Worm (Caenorhabditis elegans): ENCODE data around the gene F52B11.5.

F52B11.5 gene

DNA sequence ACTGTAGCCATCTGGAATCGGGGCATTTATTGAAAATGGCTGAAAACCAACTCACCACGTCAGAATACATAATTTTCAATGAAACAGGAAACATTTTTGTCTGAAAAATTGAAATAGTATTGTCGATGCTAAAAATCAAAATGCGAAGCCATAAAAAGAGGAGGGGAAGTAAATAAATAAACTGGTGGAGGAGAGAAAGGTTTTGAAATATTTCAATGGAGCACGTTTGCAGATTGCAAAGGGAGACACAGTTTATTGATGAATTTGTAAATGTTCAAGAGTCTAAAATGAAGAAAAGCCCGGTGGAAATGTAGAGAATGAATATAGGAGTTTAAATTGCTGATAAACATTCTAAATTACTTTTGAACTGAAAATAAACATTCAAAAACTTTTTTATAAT, at the start of gene F52B11.5:
TSS of gene F52B11.5 (minus strand) at position 178 of the 400 bp plus-strand sequence.
- TF ChIP-seq ref-1 (GFP tag; conservative IDR thresholded peaks at IDR 0.05), result no peak
- no peak for TF ChIP-seq ztf-29 (GFP tag; IDR thresholded peaks at IDR 0.05)
- TF ChIP-seq flt-1 (GFP tag; IDR thresholded peaks at IDR 0.05), result no peak
- TF ChIP-seq ztf-23 (GFP tag; IDR thresholded peaks at IDR 0.05), result no peak
- TF ChIP-seq T22C8.4 (GFP tag; IDR thresholded peaks at IDR 0.05), result no peak
- no peak for TF ChIP-seq klf-2 (GFP tag; conservative IDR thresholded peaks at IDR 0.05)
- no peak for TF ChIP-seq tab-1 (GFP tag; IDR thresholded peaks at IDR 0.05)
- TF ChIP-seq cog-1 (tag; optimal IDR thresholded peaks at IDR 0.05), result no peak
- TF ChIP-seq med-1 (GFP tag; optimal IDR thresholded peaks at IDR 0.05; ENCODE audit: insufficient read depth), result no peak

DNA sequence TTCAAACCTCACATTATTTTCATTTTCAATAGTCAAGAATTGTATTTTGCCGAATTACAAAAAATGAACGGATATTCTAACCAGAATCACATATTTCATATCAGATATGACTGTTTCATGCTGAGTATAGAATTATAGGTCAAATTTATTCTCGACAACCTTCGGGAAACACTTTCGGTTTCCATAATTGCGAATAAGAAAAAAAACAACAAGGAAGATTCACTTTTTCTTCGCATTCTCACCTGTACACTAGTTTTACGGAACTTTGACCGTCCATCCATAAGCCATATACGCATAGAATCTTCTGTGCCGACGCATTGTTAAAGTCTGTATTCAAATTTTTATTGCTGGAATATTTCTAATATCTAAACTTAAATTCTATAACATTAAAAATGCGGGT, 42.6 kb upstream of the F52B11.5 start, which contains the start of gene oac-37:
TSS of gene oac-37 (plus strand) at position 301 of the 400 bp plus-strand sequence.
- TF ChIP-seq tab-1 (GFP tag; IDR thresholded peaks at IDR 0.05) (no peak), ztf-23 (GFP tag; IDR thresholded peaks at IDR 0.05) (no peak), med-1 (GFP tag; optimal IDR thresholded peaks at IDR 0.05; ENCODE audit: insufficient read depth) (no peak), klf-2 (GFP tag; conservative IDR thresholded peaks at IDR 0.05) (no peak), ztf-29 (GFP tag; IDR thresholded peaks at IDR 0.05) (no peak), flt-1 (GFP tag; IDR thresholded peaks at IDR 0.05) (no peak)

DNA sequence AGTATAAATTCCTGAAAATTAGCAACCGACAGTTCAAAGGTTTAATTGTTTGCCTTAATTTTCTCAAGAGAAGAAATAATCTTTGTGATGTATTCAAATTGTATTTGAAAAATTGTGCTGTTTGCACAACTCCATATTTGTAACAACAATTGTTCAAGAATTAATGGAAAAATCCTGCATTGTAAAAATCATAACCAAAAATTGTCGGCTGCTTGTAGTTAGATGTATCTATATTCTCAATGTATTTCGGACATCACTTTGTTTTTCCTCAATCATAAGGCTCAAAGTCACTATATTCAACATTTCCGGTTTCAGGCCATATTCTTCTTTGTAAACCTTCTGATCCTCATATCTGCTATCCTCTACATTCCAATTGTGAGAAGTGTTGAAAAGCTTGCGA, 40.0 kb upstream of the F52B11.5 start:
- TF ChIP-seq ztf-29 (GFP tag; IDR thresholded peaks at IDR 0.05) (no peak), ref-1 (GFP tag; conservative IDR thresholded peaks at IDR 0.05) (no peak), klf-2 (GFP tag; conservative IDR thresholded peaks at IDR 0.05) (no peak), tab-1 (GFP tag; IDR thresholded peaks at IDR 0.05) (no peak), flt-1 (GFP tag; IDR thresholded peaks at IDR 0.05) (no peak)

DNA sequence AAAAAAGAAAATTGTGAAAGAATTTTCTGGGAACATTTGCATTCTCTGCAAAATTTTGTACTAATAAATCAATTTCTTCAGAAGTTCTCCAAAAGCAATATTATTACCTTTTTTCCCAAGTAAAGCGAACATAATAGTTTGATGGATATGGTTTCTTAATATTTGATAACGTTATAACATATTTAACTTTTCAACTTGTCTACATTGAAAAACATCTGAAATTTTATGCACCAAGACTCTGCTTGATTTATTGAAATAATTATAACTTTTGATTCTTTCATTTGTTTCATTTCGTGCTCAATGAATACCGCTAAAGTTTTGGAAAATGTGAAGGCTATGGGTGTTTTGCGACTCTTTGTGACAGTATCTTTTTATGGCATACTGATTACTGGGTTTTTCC, 34.0 kb upstream of the F52B11.5 start, which contains the start of gene srz-31:
TSS of gene srz-31 (plus strand) at position 301 of the 400 bp plus-strand sequence.
- TF ChIP-seq cog-1 (tag; optimal IDR thresholded peaks at IDR 0.05), result no peak

DNA sequence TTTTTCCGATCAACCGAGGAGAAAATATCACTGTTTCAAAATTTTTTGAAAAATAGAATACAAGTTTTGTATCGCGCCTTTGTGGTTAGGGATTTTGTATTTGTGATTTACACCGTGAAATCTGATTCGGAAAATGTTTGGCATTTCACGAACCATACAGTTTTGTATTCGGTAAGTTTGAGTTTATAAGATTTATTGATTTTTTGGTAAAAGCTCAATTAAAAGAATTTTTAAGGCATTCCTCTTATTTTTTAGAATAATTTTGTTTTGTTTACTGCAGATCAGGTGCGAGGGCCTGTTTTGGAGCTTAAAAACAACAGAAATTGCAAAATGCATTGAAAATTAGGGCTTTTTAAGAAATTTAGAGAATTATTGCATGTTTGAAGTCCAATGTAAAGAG, 30.4 kb upstream of the F52B11.5 start:
- TF ChIP-seq med-1 (GFP tag; optimal IDR thresholded peaks at IDR 0.05; ENCODE audit: insufficient read depth) (no peak), ztf-29 (GFP tag; IDR thresholded peaks at IDR 0.05) (no peak), klf-2 (GFP tag; conservative IDR thresholded peaks at IDR 0.05) (no peak), flt-1 (GFP tag; IDR thresholded peaks at IDR 0.05) (no peak), ref-1 (GFP tag; conservative IDR thresholded peaks at IDR 0.05) (no peak), T22C8.4 (GFP tag; IDR thresholded peaks at IDR 0.05) (no peak), tab-1 (GFP tag; IDR thresholded peaks at IDR 0.05) (no peak), cog-1 (tag; optimal IDR thresholded peaks at IDR 0.05) (no peak), ztf-23 (GFP tag; IDR thresholded peaks at IDR 0.05) (no peak)

DNA sequence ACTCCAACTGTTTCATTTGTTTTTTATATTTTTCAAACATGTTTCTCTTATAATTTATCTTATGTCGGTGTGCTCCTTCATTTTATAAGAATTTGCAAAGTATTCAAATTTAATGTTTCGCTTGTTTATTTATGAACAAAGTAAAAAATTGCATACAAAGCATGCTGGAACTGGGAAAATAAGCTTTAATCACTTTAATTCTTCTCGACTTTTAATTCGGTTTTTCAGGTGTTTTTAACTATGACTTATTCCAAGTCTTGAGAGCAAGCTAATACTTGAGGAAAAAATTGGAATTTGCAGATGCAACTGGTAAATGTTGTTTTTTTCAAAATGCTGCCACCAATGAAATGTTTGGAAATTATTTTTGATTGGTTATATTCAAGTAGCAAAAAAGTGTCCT, 28.7 kb upstream of the F52B11.5 start, which contains the start of gene srz-59:
TSS of gene srz-59 (plus strand) at position 301 of the 400 bp plus-strand sequence.
- TF ChIP-seq ref-1 (GFP tag; conservative IDR thresholded peaks at IDR 0.05) (no peak), flt-1 (GFP tag; IDR thresholded peaks at IDR 0.05) (no peak), klf-2 (GFP tag; conservative IDR thresholded peaks at IDR 0.05) (no peak), med-1 (GFP tag; optimal IDR thresholded peaks at IDR 0.05; ENCODE audit: insufficient read depth) (no peak), tab-1 (GFP tag; IDR thresholded peaks at IDR 0.05) (no peak), ztf-29 (GFP tag; IDR thresholded peaks at IDR 0.05) (no peak), T22C8.4 (GFP tag; IDR thresholded peaks at IDR 0.05) (no peak), ztf-23 (GFP tag; IDR thresholded peaks at IDR 0.05) (no peak), cog-1 (tag; optimal IDR thresholded peaks at IDR 0.05) (no peak)

DNA sequence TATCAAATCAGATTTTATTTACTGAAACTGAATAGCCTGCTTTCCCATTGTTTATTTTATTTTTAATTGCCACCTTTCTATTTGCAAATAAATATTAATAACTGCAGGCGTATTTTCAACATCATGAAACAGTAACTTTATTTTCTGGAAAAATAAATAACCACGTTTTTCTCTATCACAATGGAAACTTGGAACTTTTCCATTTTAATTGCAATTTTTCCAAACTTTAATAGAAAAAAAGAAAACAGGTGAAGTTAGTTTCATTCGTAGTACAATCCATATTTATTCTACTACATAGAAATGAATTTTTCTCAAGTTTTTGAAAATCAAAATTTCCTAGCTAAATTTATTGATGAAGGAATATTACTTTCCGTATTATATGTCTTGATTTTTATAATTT, 26.1 kb upstream of the F52B11.5 start, which contains the start of gene srz-42:
TSS of gene srz-42 (plus strand) at position 301 of the 400 bp plus-strand sequence.
- no peak for TF ChIP-seq klf-2 (GFP tag; conservative IDR thresholded peaks at IDR 0.05)
- TF ChIP-seq T22C8.4 (GFP tag; IDR thresholded peaks at IDR 0.05), result no peak
- TF ChIP-seq ztf-23 (GFP tag; IDR thresholded peaks at IDR 0.05), result no peak
- TF ChIP-seq cog-1 (tag; optimal IDR thresholded peaks at IDR 0.05), result no peak
- no peak for TF ChIP-seq flt-1 (GFP tag; IDR thresholded peaks at IDR 0.05)
- no peak for TF ChIP-seq tab-1 (GFP tag; IDR thresholded peaks at IDR 0.05)
- no peak for TF ChIP-seq med-1 (GFP tag; optimal IDR thresholded peaks at IDR 0.05; ENCODE audit: insufficient read depth)
- TF ChIP-seq ztf-29 (GFP tag; IDR thresholded peaks at IDR 0.05), result no peak

DNA sequence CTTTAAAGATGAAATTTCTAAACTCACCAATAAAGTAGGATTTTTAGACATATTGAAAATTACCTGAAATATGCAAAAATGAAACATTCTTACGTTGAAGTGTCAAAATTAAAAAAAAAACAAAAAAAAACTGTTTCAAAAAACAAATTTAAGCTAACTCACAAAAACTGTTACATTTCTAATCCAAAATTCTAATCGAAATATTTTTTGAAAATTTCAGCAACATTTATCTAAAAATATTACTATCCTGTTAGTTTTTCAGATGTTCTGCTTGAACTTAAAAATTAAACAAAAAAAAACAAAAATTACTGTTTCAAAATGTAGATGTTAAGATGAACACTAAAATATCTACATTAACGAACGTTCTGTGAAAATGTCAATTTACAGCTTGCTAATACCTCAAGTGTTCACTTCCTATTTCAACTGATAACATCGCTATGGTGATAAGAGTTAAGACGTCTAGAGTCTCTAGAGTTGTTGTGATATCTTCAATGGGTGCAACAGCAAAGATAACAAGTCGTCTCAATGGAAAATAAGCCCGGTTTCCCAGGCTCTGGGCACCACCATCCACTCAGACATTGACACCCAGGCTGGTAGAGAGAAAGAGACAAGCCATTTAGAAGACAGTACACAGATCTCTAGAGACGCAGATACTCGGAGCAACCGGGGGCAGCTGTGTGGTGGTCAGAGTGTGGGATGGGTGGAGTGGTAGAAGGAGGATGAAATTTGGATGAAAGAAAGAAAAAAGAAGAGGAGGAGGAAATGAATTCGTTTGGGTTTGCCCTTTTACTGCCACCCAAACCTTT, 25.0 kb upstream of the F52B11.5 start, which contains the start of gene H12I19.115:
TSS of gene H12I19.115 (minus strand) at position 51 of the 806 bp plus-strand sequence.
- no peak for TF ChIP-seq T22C8.4 (GFP tag; IDR thresholded peaks at IDR 0.05)

DNA sequence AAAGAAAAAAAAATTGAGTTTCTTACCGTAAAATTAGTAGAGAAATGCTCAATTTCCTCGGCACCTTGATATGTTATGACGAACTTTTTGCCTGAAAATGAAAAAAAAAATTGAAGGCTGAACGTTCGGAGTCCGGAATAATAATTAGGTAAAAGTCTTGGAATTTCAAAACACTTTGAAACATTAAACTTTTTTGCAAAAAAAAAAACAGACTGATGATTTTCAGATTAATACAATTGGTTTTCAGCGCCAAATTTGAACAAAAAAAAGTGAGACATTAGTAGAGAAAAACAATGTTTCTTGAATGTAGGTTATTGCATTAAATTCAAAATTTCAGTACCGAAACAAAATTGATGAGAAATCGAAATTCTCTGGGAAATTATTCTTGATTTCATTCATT, 20.9 kb upstream of the F52B11.5 start, which contains the start of gene nkcc-1:
TSS of gene nkcc-1 (minus strand) at position 101 of the 400 bp plus-strand sequence.
- TF ChIP-seq flt-1 (GFP tag; IDR thresholded peaks at IDR 0.05) (no peak), T22C8.4 (GFP tag; IDR thresholded peaks at IDR 0.05) (no peak), klf-2 (GFP tag; conservative IDR thresholded peaks at IDR 0.05) (no peak), cog-1 (tag; optimal IDR thresholded peaks at IDR 0.05) (no peak), med-1 (GFP tag; optimal IDR thresholded peaks at IDR 0.05; ENCODE audit: insufficient read depth) (no peak), ztf-23 (GFP tag; IDR thresholded peaks at IDR 0.05) (no peak), tab-1 (GFP tag; IDR thresholded peaks at IDR 0.05) (no peak), ref-1 (GFP tag; conservative IDR thresholded peaks at IDR 0.05) (no peak), ztf-29 (GFP tag; IDR thresholded peaks at IDR 0.05) (no peak)

DNA sequence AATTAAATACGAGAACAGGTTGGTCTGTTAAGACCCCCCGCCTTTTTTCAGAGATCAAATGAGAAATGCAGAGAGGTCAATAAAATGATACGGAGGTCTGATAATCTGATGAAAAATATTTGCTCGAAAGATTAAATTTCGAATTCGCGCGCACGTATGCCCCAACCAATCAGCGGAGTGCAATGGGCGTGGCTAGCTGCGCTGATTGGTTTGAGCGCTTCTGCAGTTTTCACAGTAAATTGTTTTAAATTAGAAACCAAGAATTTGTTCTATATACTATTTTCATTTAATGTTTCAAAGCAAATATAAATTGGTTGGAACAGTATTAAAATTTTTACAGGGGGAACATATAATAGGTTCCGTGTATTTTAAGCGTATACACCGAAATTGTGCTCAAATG, 16.3 kb upstream of the F52B11.5 start:
- no peak for TF ChIP-seq klf-2 (GFP tag; conservative IDR thresholded peaks at IDR 0.05)
- TF ChIP-seq flt-1 (GFP tag; IDR thresholded peaks at IDR 0.05), result no peak
- TF ChIP-seq T22C8.4 (GFP tag; IDR thresholded peaks at IDR 0.05), result no peak
- no peak for TF ChIP-seq ztf-23 (GFP tag; IDR thresholded peaks at IDR 0.05)
- TF ChIP-seq med-1 (GFP tag; optimal IDR thresholded peaks at IDR 0.05; ENCODE audit: insufficient read depth), result no peak

Data from whole organism, midembryonic.